Worm (Caenorhabditis elegans): ENCODE data around the gene W07G1.7.

W07G1.7 gene

DNA sequence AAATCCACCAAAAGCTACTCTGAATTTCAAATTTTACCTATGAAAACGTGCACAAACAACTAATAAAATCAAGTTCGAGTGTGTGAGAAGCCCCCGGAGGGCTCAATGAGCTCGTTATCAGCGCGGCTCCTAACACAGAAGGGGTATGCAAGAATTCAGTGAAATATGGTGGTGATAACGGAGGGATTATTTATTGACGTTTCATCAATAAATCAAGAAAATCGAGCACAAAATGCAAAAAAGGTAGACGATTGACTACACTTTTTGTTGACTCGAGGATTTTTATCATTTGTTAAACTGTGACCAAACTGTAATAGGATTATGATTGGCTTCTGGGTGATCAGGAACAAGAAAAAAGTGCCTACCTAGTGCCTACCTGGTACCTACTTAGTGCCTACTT is 8.7 kb downstream of the W07G1.7 start, which contains the start of gene zip-3:
Gene zip-3, minus strand, starts transcription at position 21 of the 400 bp plus-strand sequence.
- no peak for TF ChIP-seq eyg-1 (tag; optimal IDR thresholded peaks at IDR 0.05)
- TF ChIP-seq ttx-3 (tag; optimal IDR thresholded peaks at IDR 0.05), result no peak
- no peak for TF ChIP-seq zip-5 (tag; optimal IDR thresholded peaks at IDR 0.05)
- no peak for TF ChIP-seq hlh-30 (tag; optimal IDR thresholded peaks at IDR 0.05; ENCODE audit: insufficient read depth)
- no peak for TF ChIP-seq ceh-14 (tag; optimal IDR thresholded peaks at IDR 0.05)
- TF ChIP-seq tbx-2 (tag; optimal IDR thresholded peaks at IDR 0.05), result no peak
- no peak for TF ChIP-seq ets-4 (tag; optimal IDR thresholded peaks at IDR 0.05)
- TF ChIP-seq ceh-18 (tag; optimal IDR thresholded peaks at IDR 0.05), result no peak
- no peak for TF ChIP-seq nfya-1 (tag; optimal IDR thresholded peaks at IDR 0.05)
- no peak for TF ChIP-seq che-1 (tag; optimal IDR thresholded peaks at IDR 0.05)
- no peak for TF ChIP-seq sox-2 (GFP tag; IDR thresholded peaks at IDR 0.05)
- no peak for TF ChIP-seq nhr-11 (tag; optimal IDR thresholded peaks at IDR 0.05)
- no peak for TF ChIP-seq mec-3 (tag; optimal IDR thresholded peaks at IDR 0.05; ENCODE audit: borderline replicate concordance)
- no peak for TF ChIP-seq madf-2 (tag; optimal IDR thresholded peaks at IDR 0.05)
- no peak for TF ChIP-seq hlh-8 (tag; optimal IDR thresholded peaks at IDR 0.05)
- no peak for TF ChIP-seq unc-3 (GFP tag; conservative IDR thresholded peaks at IDR 0.05)
- no peak for TF ChIP-seq unc-3 (tag; optimal IDR thresholded peaks at IDR 0.05)
- TF ChIP-seq odd-2 (tag; optimal IDR thresholded peaks at IDR 0.05), result no peak
- no peak for TF ChIP-seq hlh-13 (GFP tag; optimal IDR thresholded peaks at IDR 0.05)
- TF ChIP-seq sox-4 (tag; optimal IDR thresholded peaks at IDR 0.05), result no peak
- no peak for TF ChIP-seq lim-6 (tag; optimal IDR thresholded peaks at IDR 0.05)

DNA sequence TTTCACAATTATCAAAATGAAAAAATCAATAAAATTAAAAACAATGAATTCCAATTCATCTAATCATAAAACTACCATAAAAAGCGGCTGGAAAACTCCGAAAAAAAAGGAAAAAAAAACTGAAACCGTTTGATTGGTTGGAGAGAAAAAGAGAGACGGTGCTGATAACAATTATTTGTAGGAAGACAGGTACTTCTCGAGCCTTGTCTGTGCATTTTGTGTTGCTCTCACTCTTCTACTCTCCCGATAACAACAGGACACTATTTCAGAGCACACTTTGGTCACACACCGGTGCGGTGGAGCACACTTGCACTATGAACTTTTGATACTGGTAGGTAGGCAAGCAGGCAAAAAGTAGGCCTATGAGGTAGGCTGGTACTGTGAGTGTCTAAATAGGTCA is 9.6 kb downstream of the W07G1.7 start:
- peak; percentile 23 for TF ChIP-seq pqm-1 (tag; optimal IDR thresholded peaks at IDR 0.05)
- no peak for TF ChIP-seq Y22D7AL.16 (tag; optimal IDR thresholded peaks at IDR 0.05)
- TF ChIP-seq fax-1 (tag; optimal IDR thresholded peaks at IDR 0.05), result no peak
- TF ChIP-seq che-1 (tag; optimal IDR thresholded peaks at IDR 0.05), result no peak
- TF ChIP-seq npax-4 (tag; optimal IDR thresholded peaks at IDR 0.05), result no peak
- TF ChIP-seq fkh-10 (GFP tag; optimal IDR thresholded peaks at IDR 0.05), result no peak
- no peak for TF ChIP-seq sox-2 (GFP tag; IDR thresholded peaks at IDR 0.05)
- TF ChIP-seq unc-86 (tag; optimal IDR thresholded peaks at IDR 0.05), result no peak
- TF ChIP-seq elt-2 (tag; optimal IDR thresholded peaks at IDR 0.05), result peak; percentile 79
- TF ChIP-seq dve-1 (tag; optimal IDR thresholded peaks at IDR 0.05), result no peak
- no peak for TF ChIP-seq ceh-19 (GFP tag; optimal IDR thresholded peaks at IDR 0.05)
- no peak for TF ChIP-seq unc-55 (GFP tag; optimal IDR thresholded peaks at IDR 0.05)

DNA sequence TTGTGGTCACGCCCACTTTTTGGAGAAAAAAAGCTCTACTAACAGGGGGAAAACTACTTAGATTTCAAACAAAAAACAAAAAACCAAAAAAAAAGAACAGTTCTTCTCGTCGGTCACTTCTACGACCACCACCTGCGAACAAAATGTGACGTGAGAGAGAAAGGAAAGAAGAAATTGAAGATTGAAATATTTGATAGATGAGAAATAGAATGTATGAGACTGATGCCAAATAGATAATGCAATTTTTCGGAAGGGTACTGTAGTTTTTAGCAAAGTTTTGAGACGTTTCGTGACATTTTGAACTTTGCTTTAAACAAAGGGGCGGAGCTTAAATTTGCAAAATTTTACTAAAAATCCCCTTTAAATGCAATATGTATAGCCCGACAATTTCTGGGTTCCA is 11.2 kb downstream of the W07G1.7 start:
- TF ChIP-seq Y22D7AL.16 (tag; optimal IDR thresholded peaks at IDR 0.05), result no peak
- TF ChIP-seq nhr-232 (tag; optimal IDR thresholded peaks at IDR 0.05), result no peak
- TF ChIP-seq ama-1 (optimal IDR thresholded peaks at IDR 0.05), result no peak
- no peak for TF ChIP-seq lim-6 (tag; optimal IDR thresholded peaks at IDR 0.05)
- TF ChIP-seq ceh-22 (tag; optimal IDR thresholded peaks at IDR 0.05), result no peak
- no peak for TF ChIP-seq unc-55 (GFP tag; optimal IDR thresholded peaks at IDR 0.05)
- no peak for TF ChIP-seq elt-4 (tag; optimal IDR thresholded peaks at IDR 0.05)
- TF ChIP-seq K09A11.1 (tag; optimal IDR thresholded peaks at IDR 0.05; ENCODE audit: insufficient read depth), result no peak
- no peak for TF ChIP-seq unc-3 (GFP tag; conservative IDR thresholded peaks at IDR 0.05)
- no peak for TF ChIP-seq unc-3 (tag; optimal IDR thresholded peaks at IDR 0.05)
- TF ChIP-seq syd-9 (tag; optimal IDR thresholded peaks at IDR 0.05), result no peak
- TF ChIP-seq odd-2 (tag; optimal IDR thresholded peaks at IDR 0.05), result no peak
- TF ChIP-seq ceh-24 (tag; optimal IDR thresholded peaks at IDR 0.05), result no peak
- TF ChIP-seq sox-4 (tag; optimal IDR thresholded peaks at IDR 0.05), result no peak

DNA sequence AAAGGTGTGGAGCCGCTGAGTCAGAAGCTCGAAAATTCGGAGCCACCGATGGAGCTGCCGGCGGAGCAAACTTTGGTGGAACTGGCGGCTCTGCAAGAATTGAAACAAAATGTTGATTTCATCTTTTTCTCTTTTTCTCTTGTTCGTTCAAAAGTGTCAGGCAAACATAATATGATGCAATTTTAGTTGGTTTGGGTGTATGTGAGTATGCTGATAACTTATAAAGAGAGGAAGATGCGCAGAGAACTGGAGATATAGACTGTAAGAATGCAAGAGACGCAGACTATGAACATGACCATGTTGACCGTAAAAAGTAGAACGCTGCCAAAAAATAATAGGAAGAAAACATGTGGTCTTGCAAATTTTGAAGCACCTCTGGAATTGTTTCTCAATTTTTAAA is 12.1 kb downstream of the W07G1.7 start:
- TF ChIP-seq elt-2 (tag; optimal IDR thresholded peaks at IDR 0.05) (peak; percentile 59), unc-86 (tag; optimal IDR thresholded peaks at IDR 0.05) (no peak)

Data from whole organism, late embryonic.